Fruit fly (Drosophila melanogaster) whole organism, embryonic: ENCODE measurements around the gene Ret.
A peak's percentile ranks its signal among the peaks of the same experiment; 100 is the strongest.

Experiments
- Abd-B ChIP-seq: fragments of 200-800 bp; sonication (Bioruptor generic); optimal IDR thresholded peaks from 2 replicates; lab custom pipeline; 2018; ENCODE audit warnings: missing biosample characterization, mild to moderate bottlenecking, missing genetic modification characterization, moderate library complexity
- Atf6 ChIP-seq: fragments of 200-800 bp; sonication (Bioruptor generic); IDR thresholded peaks from 2 replicates; pipeline ENCODE4 v1.3.6; 2022; ENCODE audit warnings: missing biosample characterization, missing genetic modification characterization
- Bteb2 ChIP-seq: fragments of 200-800 bp; sonication (Bioruptor generic); optimal IDR thresholded peaks from 2 replicates; lab custom pipeline; 2016; ENCODE audit warnings: missing biosample characterization, missing genetic modification characterization
- CG10462 ChIP-seq: fragments of 200-800 bp; sonication (Bioruptor generic); optimal IDR thresholded peaks from 2 replicates; lab custom pipeline; 2016; ENCODE audit warnings: missing biosample characterization, missing genetic modification characterization
- CG10565 ChIP-seq: fragments of 200-800 bp; sonication (Bioruptor generic); optimal IDR thresholded peaks from 3 replicates; lab custom pipeline; 2016; ENCODE audit warnings: missing biosample characterization, mild to moderate bottlenecking, missing genetic modification characterization
- CG10979 ChIP-seq: fragments of 200-800 bp; sonication (Bioruptor generic); optimal IDR thresholded peaks from 2 replicates; lab custom pipeline; 2018; ENCODE audit warnings: missing biosample characterization, mild to moderate bottlenecking, missing genetic modification characterization, moderate library complexity
- CG14441 ChIP-seq: fragments of 200-800 bp; sonication (Bioruptor generic); IDR thresholded peaks from 2 replicates; pipeline ENCODE4 v1.3.6; 2022; ENCODE audit warnings: missing biosample characterization, missing genetic modification characterization
- CG15269 ChIP-seq: fragments of 200-800 bp; sonication (Bioruptor generic); optimal IDR thresholded peaks from 2 replicates; lab custom pipeline; 2018; ENCODE audit warnings: missing biosample characterization, mild to moderate bottlenecking, missing genetic modification characterization, moderate library complexity
- CG17328 ChIP-seq: fragments of 200-800 bp; sonication (Bioruptor generic); IDR thresholded peaks from 2 replicates; pipeline ENCODE4 v1.3.6; 2022; ENCODE audit warnings: missing biosample characterization, missing genetic modification characterization
- CG18619 ChIP-seq: fragments of 200-800 bp; sonication (Bioruptor generic); optimal IDR thresholded peaks from 3 replicates; lab custom pipeline; 2017; ENCODE audit warnings: missing biosample characterization, mild to moderate bottlenecking, missing genetic modification characterization
- CG2199 ChIP-seq: fragments of 200-800 bp; sonication (Bioruptor generic); IDR thresholded peaks from 3 replicates; pipeline ENCODE4 v1.3.6; 2022; ENCODE audit warnings: missing biosample characterization, missing genetic modification characterization
- CG3065 ChIP-seq: fragments of 200-800 bp; sonication (Bioruptor generic); optimal IDR thresholded peaks from 2 replicates; lab custom pipeline; 2016; ENCODE audit warnings: missing biosample characterization, missing genetic modification characterization
- CG31365 ChIP-seq: fragments of 200-800 bp; sonication (Bioruptor generic); optimal IDR thresholded peaks from 2 replicates; lab custom pipeline; 2018; ENCODE audit warnings: missing biosample characterization, mild to moderate bottlenecking, missing genetic modification characterization
- CG31388 ChIP-seq: fragments of 200-800 bp; sonication (Bioruptor generic); optimal IDR thresholded peaks from 2 replicates; lab custom pipeline; 2016; ENCODE audit warnings: missing biosample characterization, missing genetic modification characterization
- CG32532 ChIP-seq: fragments of 200-800 bp; sonication (Bioruptor generic); IDR thresholded peaks from 2 replicates; pipeline ENCODE4 v1.3.6; 2022; ENCODE audit warnings: missing biosample characterization, missing genetic modification characterization
- CG3847 ChIP-seq: fragments of 200-800 bp; sonication (Bioruptor generic); IDR thresholded peaks from 2 replicates; pipeline ENCODE4 v1.3.6; 2022; ENCODE audit warnings: missing biosample characterization, missing genetic modification characterization
- CG4328 ChIP-seq: fragments of 200-800 bp; sonication (Bioruptor generic); optimal IDR thresholded peaks from 3 replicates; lab custom pipeline; 2017; ENCODE audit warnings: missing biosample characterization, missing genetic modification reagents, missing genetic modification characterization
- CG4360 ChIP-seq: fragments of 200-800 bp; sonication (Bioruptor generic); IDR thresholded peaks from 2 replicates; pipeline ENCODE4 v1.3.6; 2022; ENCODE audit warnings: missing biosample characterization, missing genetic modification characterization
- CG6689 ChIP-seq: fragments of 200-800 bp; sonication (Bioruptor generic); IDR thresholded peaks from 2 replicates; pipeline ENCODE4 v1.3.6; 2022; ENCODE audit warnings: missing biosample characterization, missing genetic modification characterization
- CG8290 ChIP-seq, 3 experiments: fragments of 200-800 bp; sonication (Bioruptor generic); optimal IDR thresholded peaks; 2 replicates each; lab custom pipeline; 2016 to 2019; ENCODE audit warnings: missing biosample characterization in 3 of 3, missing genetic modification characterization in 3 of 3, mild to moderate bottlenecking in 2 of 3, moderate library complexity in 1 of 3
- CG8944 ChIP-seq: fragments of 200-800 bp; sonication (Bioruptor generic); optimal IDR thresholded peaks from 3 replicates; lab custom pipeline; 2016; ENCODE audit warnings: missing biosample characterization, missing genetic modification characterization
- CG9727 ChIP-seq: fragments of 200-800 bp; sonication (Bioruptor generic); optimal IDR thresholded peaks from 3 replicates; lab custom pipeline; 2017; ENCODE audit warnings: missing biosample characterization, mild to moderate bottlenecking, missing genetic modification characterization
- E2f1 ChIP-seq: fragments of 200-800 bp; sonication (Bioruptor generic); IDR thresholded peaks from 2 replicates; pipeline ENCODE4 v1.3.6; 2022; ENCODE audit warnings: missing biosample characterization, missing genetic modification characterization
- ERR ChIP-seq: fragments of 200-800 bp; sonication (Bioruptor generic); optimal IDR thresholded peaks from 2 replicates; lab custom pipeline; 2016; ENCODE audit warnings: missing biosample characterization, missing genetic modification characterization
- MBD-R2 ChIP-seq: fragments of 200-800 bp; sonication (Bioruptor generic); IDR thresholded peaks from 2 replicates; pipeline ENCODE4 v1.3.6; 2022; ENCODE audit warnings: missing biosample characterization, missing genetic modification characterization
- NC2α ChIP-seq: fragments of 200-800 bp; sonication (Bioruptor generic); optimal IDR thresholded peaks from 2 replicates; lab custom pipeline; 2016; ENCODE audit warnings: missing biosample characterization, missing genetic modification characterization
- NfI ChIP-seq: fragments of 200-800 bp; sonication (Bioruptor generic); optimal IDR thresholded peaks from 3 replicates; lab custom pipeline; 2018; ENCODE audit warnings: missing biosample characterization, mild to moderate bottlenecking, missing genetic modification characterization, moderate library complexity
- Scr ChIP-seq: fragments of 200-800 bp; sonication (Bioruptor generic); IDR thresholded peaks from 2 replicates; pipeline ENCODE4 v1.3.6; 2022; ENCODE audit warnings: missing biosample characterization, missing genetic modification characterization; ENCODE audit not compliant: partially characterized antibody
- ac ChIP-seq: fragments of 200-800 bp; sonication (Bioruptor generic); optimal IDR thresholded peaks from 3 replicates; lab custom pipeline; 2017; ENCODE audit warnings: missing biosample characterization, mild to moderate bottlenecking, missing genetic modification characterization
- ap ChIP-seq: fragments of 200-800 bp; sonication (Bioruptor generic); IDR thresholded peaks from 2 replicates; pipeline ENCODE4 v1.3.6; 2022; ENCODE audit warnings: missing biosample characterization, missing genetic modification characterization
- da ChIP-seq: fragments of 200-800 bp; sonication (Bioruptor generic); optimal IDR thresholded peaks from 2 replicates; lab custom pipeline; 2016; ENCODE audit warnings: missing biosample characterization, missing genetic modification characterization
- dmrt11E ChIP-seq: fragments of 200-800 bp; sonication (Bioruptor generic); optimal IDR thresholded peaks from 3 replicates; lab custom pipeline; 2018; ENCODE audit warnings: missing biosample characterization, mild to moderate bottlenecking, missing genetic modification characterization, moderate library complexity
- gcm ChIP-seq: fragments of 200-800 bp; sonication (Bioruptor generic); optimal IDR thresholded peaks from 2 replicates; lab custom pipeline; 2019; ENCODE audit warnings: missing biosample characterization, mild to moderate bottlenecking, missing genetic modification characterization, moderate library complexity
- gem ChIP-seq: fragments of 200-800 bp; sonication (Bioruptor generic); optimal IDR thresholded peaks from 2 replicates; lab custom pipeline; 2019; ENCODE audit warnings: missing biosample characterization, mild to moderate bottlenecking, missing genetic modification characterization, moderate library complexity
- gfzf ChIP-seq: fragments of 200-800 bp; sonication (Bioruptor generic); optimal IDR thresholded peaks from 2 replicates; lab custom pipeline; 2016; ENCODE audit warnings: missing biosample characterization, mild to moderate bottlenecking, missing genetic modification characterization, moderate library complexity
- ham ChIP-seq: fragments of 200-800 bp; sonication (Bioruptor generic); IDR thresholded peaks from 2 replicates; pipeline ENCODE4 v1.3.6; 2022; ENCODE audit warnings: missing biosample characterization, missing genetic modification characterization
- ind ChIP-seq: fragments of 200-800 bp; sonication (Bioruptor generic); optimal IDR thresholded peaks from 3 replicates; lab custom pipeline; 2016; ENCODE audit warnings: missing biosample characterization, missing genetic modification characterization
- insv ChIP-seq, 2 experiments: fragments of 200-800 bp; sonication (Bioruptor generic); optimal IDR thresholded peaks; 3 replicates each; lab custom pipeline; 2016 to 2018; ENCODE audit warnings: missing biosample characterization in 2 of 2, missing genetic modification characterization in 2 of 2
- jing ChIP-seq: fragments of 200-800 bp; sonication (Bioruptor generic); optimal IDR thresholded peaks from 2 replicates; lab custom pipeline; 2018; ENCODE audit warnings: missing biosample characterization, mild to moderate bottlenecking, missing genetic modification characterization
- lola ChIP-seq, 3 experiments: fragments of >200 bp in 2 of 3; fragments of 200-800 bp in 1 of 3; sonication (Bioruptor generic) in 1 of 3; optimal IDR thresholded peaks; 2 replicates each; lab custom pipeline; 2017 to 2019; ENCODE audit warnings: missing biosample characterization in 3 of 3, missing genetic modification characterization in 3 of 3, mild to moderate bottlenecking in 1 of 3, moderate library complexity in 1 of 3
- nmo ChIP-seq: fragments of 200-800 bp; sonication (Bioruptor generic); optimal IDR thresholded peaks from 2 replicates; lab custom pipeline; 2018; ENCODE audit warnings: missing biosample characterization, mild to moderate bottlenecking, missing genetic modification characterization, moderate library complexity
- oc ChIP-seq: fragments of 200-800 bp; sonication (Bioruptor generic); optimal IDR thresholded peaks from 2 replicates; lab custom pipeline; 2018; ENCODE audit warnings: missing biosample characterization, mild to moderate bottlenecking, missing genetic modification characterization, moderate library complexity
- phol ChIP-seq: fragments of 200-800 bp; sonication (Bioruptor generic); optimal IDR thresholded peaks from 3 replicates; lab custom pipeline; 2018; ENCODE audit warnings: missing biosample characterization, mild to moderate bottlenecking, missing genetic modification characterization, moderate library complexity
- shn ChIP-seq: fragments of 200-800 bp; sonication (Bioruptor generic); optimal IDR thresholded peaks from 3 replicates; lab custom pipeline; 2016; ENCODE audit warnings: missing biosample characterization, missing genetic modification characterization
- tup ChIP-seq: fragments of 200-800 bp; sonication (Bioruptor generic); optimal IDR thresholded peaks from 2 replicates; lab custom pipeline; 2016; ENCODE audit warnings: missing biosample characterization, mild to moderate bottlenecking, missing genetic modification characterization, moderate library complexity
- vnd ChIP-seq: fragments of 200-800 bp; sonication (Bioruptor generic); IDR thresholded peaks from 3 replicates; pipeline ENCODE4 v1.3.6; 2022; ENCODE audit warnings: missing biosample characterization, missing genetic modification characterization; ENCODE audit not compliant: partially characterized antibody
- zfh1 ChIP-seq: fragments of 200-800 bp; sonication (Bioruptor generic); IDR thresholded peaks from 3 replicates; pipeline ENCODE4 v1.3.6; 2022; ENCODE audit warnings: missing biosample characterization, missing genetic modification characterization

Ret gene

DNA sequence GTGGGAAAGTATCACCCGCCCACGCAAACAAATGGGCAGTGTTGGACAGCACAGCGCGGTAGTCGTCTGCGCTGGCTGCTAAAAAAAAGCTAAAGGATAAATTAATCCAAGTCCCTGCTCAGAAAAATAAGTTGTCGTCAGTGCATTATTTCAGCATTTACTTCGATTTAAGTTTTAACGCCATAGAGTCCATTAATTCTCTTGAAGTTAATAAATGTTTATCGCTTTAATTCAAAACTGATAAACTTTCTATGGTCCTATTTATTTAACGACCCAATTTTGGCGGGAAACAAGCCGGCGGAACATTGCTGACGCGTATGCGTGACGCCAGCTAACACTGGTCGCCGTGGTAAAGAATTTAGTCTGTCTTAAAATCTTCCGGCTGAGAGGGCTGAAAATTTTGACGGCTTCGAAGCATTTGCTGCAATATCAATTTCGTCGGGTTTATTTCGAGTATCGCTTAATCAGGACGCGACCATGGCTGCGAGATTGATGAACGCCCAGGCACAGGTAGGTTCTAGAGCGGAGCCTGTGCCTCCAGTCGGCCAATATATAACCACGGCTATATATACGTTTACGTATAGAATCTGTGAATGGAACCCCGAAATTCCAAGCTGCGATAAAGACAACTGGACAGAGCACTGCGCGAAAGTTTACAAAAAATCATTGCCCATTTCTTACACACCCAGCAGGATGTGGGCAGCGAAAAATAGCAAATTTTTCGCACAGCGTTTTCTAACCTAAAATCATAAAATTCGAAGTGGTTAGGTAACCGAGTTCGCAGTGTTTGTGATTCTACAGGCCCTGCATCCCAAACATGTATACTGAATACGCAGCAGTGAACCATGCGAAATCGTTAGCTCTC lies 30.0 kb downstream of the Ret start, which contains the start of the genes mAcon1, CG43345 and CG43346 (continued):
- TF ChIP-seq insv (GFP tag; optimal IDR thresholded peaks at IDR 0.05; lab: Kevin White, UChicago) (peak in 1 of 2 experiments; percentile 34), Abd-B (GFP tag; lab: Kevin White, UChicago) (peak; percentile 89), dmrt11E (tag; lab: Kevin White, UChicago) (peak; percentile 73), CG3065 (GFP tag; lab: Kevin White, UChicago) (peak; percentile 64), CG10565 (GFP tag; lab: Kevin White, UChicago) (peak; percentile 16), ap (no peak), Scr (GFP tag; lab: Robert Waterston, UW) (no peak), CG4360 (no peak), shn (peak; percentile 92), vnd (GFP tag; lab: Robert Waterston, UW) (no peak), nmo (GFP tag; lab: Kevin White, UChicago) (peak; percentile 87), CG4328 (GFP tag; lab: Kevin White, UChicago) (peak; percentile 77), CG15269 (tag; lab: Kevin White, UChicago) (no peak), CG18619 (GFP tag; lab: Kevin White, UChicago) (peak; percentile 78), gfzf (peak; percentile 39), oc (tag; lab: Kevin White, UChicago) (no peak), CG8944 (GFP tag; lab: Kevin White, UChicago) (peak; percentile 88), CG31388 (GFP tag; lab: Kevin White, UChicago) (no peak), CG6689 (GFP tag; lab: Robert Waterston, UW) (peak; percentile 51; the same call in 1 of the 2 replicates), lola (GFP tag; optimal IDR thresholded peaks at IDR 0.05; lab: Kevin White, UChicago) (peak in 1 of 3 experiments; percentile 76), Bteb2 (peak; percentile 74), Atf6 (GFP tag; lab: Robert Waterston, UW) (peak; percentile 72), CG32532 (GFP tag; lab: Robert Waterston, UW) (peak; percentile 54; the same call in 1 of the 2 replicates), NC2α (GFP tag; lab: Kevin White, UChicago) (peak; percentile 82), jing (GFP tag; lab: Kevin White, UChicago) (peak; percentile 52), NfI (peak; percentile 86), E2f1 (no peak; the same call in 1 of the 2 replicates), CG3847 (GFP tag; lab: Robert Waterston, UW) (peak; percentile 92), ac (GFP tag; lab: Kevin White, UChicago) (no peak), CG9727 (GFP tag; lab: Kevin White, UChicago) (peak; percentile 79), ham (GFP tag; lab: Robert Waterston, UW) (no peak), gcm (GFP tag; lab: Kevin White, UChicago) (no peak), CG14441 (no peak; the same call in 1 of the 2 replicates), tup (GFP tag; lab: Kevin White, UChicago) (peak; percentile 65), CG31365 (tag; lab: Kevin White, UChicago) (no peak), phol (tag; lab: Kevin White, UChicago) (peak; percentile 83), MBD-R2 (GFP tag; lab: Robert Waterston, UW) (peak; percentile 76), gem (tag; lab: Kevin White, UChicago) (no peak), ERR (GFP tag; lab: Kevin White, UChicago) (peak; percentile 82), CG10462 (GFP tag; lab: Kevin White, UChicago) (peak; percentile 40), CG2199 (no peak), ind (GFP tag; lab: Kevin White, UChicago) (peak; percentile 83), CG8290 (GFP tag; optimal IDR thresholded peaks at IDR 0.05; lab: Kevin White, UChicago) (peak; percentile 68), CG8290 (tag; optimal IDR thresholded peaks at IDR 0.05; lab: Kevin White, UChicago) (peak in 1 of 2 experiments; percentile 49), da (peak; percentile 37), zfh1 (GFP tag; lab: Robert Waterston, UW) (peak; percentile 48; the same call in 1 of the 3 replicates), CG10979 (tag; lab: Kevin White, UChicago) (peak; percentile 64), CG17328 (GFP tag; lab: Robert Waterston, UW) (0 out of 2 replicates have a peak, but pooled peaks have one; percentile 45)
